Worm (Caenorhabditis elegans) whole organism, L4 larva: ENCODE measurements around the gene srm-6.

Experiments used
- R02D3.7 ChIP-seq: fragments of 150-350 bp; sonication (generic microtip); optimal IDR thresholded peaks from 3 replicates; lab custom pipeline; 2014; ENCODE audit warnings: missing biosample characterization, missing genetic modification characterization
- ceh-82 ChIP-seq: sonication (generic microtip); optimal IDR thresholded peaks from 2 replicates; lab custom pipeline; 2017; ENCODE audit warnings: missing biosample characterization, missing genetic modification characterization
- fkh-10 ChIP-seq: fragments of 150-350 bp; optimal IDR thresholded peaks from 2 replicates; lab custom pipeline; 2014; ENCODE audit warnings: missing biosample characterization, missing genetic modification reagents, missing genetic modification characterization
- hmg-1.1 ChIP-seq: fragments of 200-800 bp; sonication (Bioruptor generic); IDR thresholded peaks from 2 replicates; pipeline ENCODE4 v1.3.6; 2022; ENCODE audit warnings: missing genetic modification reagents, missing genetic modification characterization, missing compliant biosample characterization
- jun-1 ChIP-seq: fragments of 150-350 bp; optimal IDR thresholded peaks from 2 replicates; lab custom pipeline; 2014; ENCODE audit warnings: missing biosample characterization, missing genetic modification reagents, missing genetic modification characterization
- nhr-11 ChIP-seq: fragments of 150-350 bp; optimal IDR thresholded peaks from 2 replicates; lab custom pipeline; 2014; ENCODE audit warnings: missing biosample characterization, missing genetic modification characterization
- nhr-77 ChIP-seq: fragments of 150-350 bp; optimal IDR thresholded peaks from 2 replicates; lab custom pipeline; 2014; ENCODE audit warnings: missing biosample characterization, missing genetic modification characterization
- zag-1 ChIP-seq: fragments of 150-350 bp; optimal IDR thresholded peaks from 2 replicates; lab custom pipeline; 2014; ENCODE audit warnings: missing biosample characterization, missing genetic modification characterization

DNA sequence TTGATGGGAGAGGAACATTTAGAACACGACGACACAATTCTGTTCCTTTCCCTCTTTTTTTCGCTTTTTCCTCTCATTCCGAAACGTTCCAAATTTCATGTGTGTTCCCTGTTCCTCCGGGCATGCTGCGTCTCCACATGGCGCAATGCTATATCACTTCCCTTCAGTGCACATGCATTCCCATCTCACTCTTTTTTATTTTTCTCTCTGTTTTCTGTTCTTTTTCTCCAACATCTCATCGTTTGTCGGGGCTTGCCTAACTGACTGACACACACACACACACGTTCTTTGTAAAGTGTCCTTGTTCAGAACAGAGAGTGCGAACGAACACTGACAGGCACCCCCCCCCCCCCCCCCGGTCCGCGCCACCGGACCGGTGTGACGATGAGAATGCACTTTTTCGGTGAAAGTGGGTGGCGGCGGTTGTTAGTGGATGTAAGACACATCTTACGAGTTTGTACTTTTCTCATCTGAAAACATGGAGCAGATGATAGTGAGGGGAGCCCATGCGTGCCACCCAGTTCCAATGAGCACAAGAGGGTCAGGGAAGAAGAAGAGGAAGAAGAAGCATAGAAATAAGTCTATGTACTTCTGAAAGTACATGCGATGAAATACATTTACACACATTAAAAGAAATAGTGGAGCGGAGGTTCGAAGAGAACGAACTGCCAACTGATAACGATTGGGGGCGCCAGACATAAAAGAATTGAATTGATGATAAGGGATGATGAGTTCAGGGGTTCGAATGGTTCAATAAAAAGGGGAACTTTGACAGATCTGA lies 31.7 kb downstream of the srm-6 start:
- TF ChIP-seq R02D3.7 (no peak), zag-1 (tag; lab: Kevin White, UChicago) (no peak), fkh-10 (no peak), nhr-11 (no peak), jun-1 (no peak), hmg-1.1 (GFP tag; lab: Robert Waterston, UW) (peak; percentile 84), nhr-77 (tag; lab: Kevin White, UChicago) (no peak), ceh-82 (tag; lab: Kevin White, UChicago) (no peak)
